Fruit fly (Drosophila melanogaster): Measurements from ENCODE around the gene CG11585.

DNA sequence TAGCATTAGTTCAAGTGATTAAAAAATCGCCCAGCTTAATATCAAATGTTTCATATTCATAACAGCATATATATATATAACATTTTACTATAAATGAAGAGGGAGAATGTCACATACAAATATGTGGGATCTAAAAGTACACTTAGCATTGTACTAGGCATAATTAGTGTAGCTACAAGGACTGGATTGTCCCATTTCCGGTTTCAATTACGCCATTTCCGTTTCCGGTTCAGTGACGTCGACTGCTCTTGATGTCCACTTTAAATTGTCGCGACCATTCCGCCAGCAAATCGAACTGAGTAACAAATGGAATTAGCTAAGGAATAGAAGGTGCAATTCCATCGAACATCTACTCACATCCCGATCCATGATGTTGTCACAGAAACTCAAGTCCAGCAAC lies 45.2 kb downstream of the CG11585 start:
- TF ChIP-seq ttk (optimal IDR thresholded peaks at IDR 0.05): no peak
- TF ChIP-seq insv (optimal IDR thresholded peaks at IDR 0.05): no peak
- no peak for TF ChIP-seq h (optimal IDR thresholded peaks at IDR 0.05)
- TF ChIP-seq Sin3A (optimal IDR thresholded peaks at IDR 0.05): no peak

All from Kc167 (cell line).